Worm (Caenorhabditis elegans): ENCODE data around the gene ceh-99.

ceh-99 gene

ce11 chrII:12518809-12519344 is 904 bp upstream of the ceh-99 start, which contains the start of gene srh-70:
Gene srh-70 (minus strand): TSS chrII:12518859.
- TF ChIP-seq fos-1 (tag; optimal IDR thresholded peaks at IDR 0.05) (no peak), efl-3 (GFP tag; optimal IDR thresholded peaks at IDR 0.05) (no peak), alr-1 (tag; optimal IDR thresholded peaks at IDR 0.05; ENCODE audit: borderline replicate concordance) (no peak), aha-1 (tag; optimal IDR thresholded peaks at IDR 0.05) (no peak), dsc-1 (tag; optimal IDR thresholded peaks at IDR 0.05) (no peak), nhr-28 (tag; optimal IDR thresholded peaks at IDR 0.05) (no peak), C34B4.2 (tag; optimal IDR thresholded peaks at IDR 0.05) (no peak), ceh-8 (GFP tag; optimal IDR thresholded peaks at IDR 0.05) (no peak), vab-15 (tag; optimal IDR thresholded peaks at IDR 0.05) (no peak), mdl-1 (tag; optimal IDR thresholded peaks at IDR 0.05) (no peak), C16A3.4 (tag; optimal IDR thresholded peaks at IDR 0.05) (no peak), fkh-10 (GFP tag; optimal IDR thresholded peaks at IDR 0.05) (no peak), elt-2 (tag; optimal IDR thresholded peaks at IDR 0.05) (no peak), skn-1 (tag; optimal IDR thresholded peaks at IDR 0.05) (no peak), zag-1 (tag; optimal IDR thresholded peaks at IDR 0.05) (no peak)

- no peak for TF ChIP-seq nhr-19 (GFP tag; conservative IDR thresholded peaks at IDR 0.05)
- TF ChIP-seq mep-1 (tag; optimal IDR thresholded peaks at IDR 0.05) = no peak
- TF ChIP-seq tlp-1 (tag; optimal IDR thresholded peaks at IDR 0.05) = no peak
- TF ChIP-seq lsy-2 (tag; optimal IDR thresholded peaks at IDR 0.05) = no peak
- TF ChIP-seq nhr-11 (tag; optimal IDR thresholded peaks at IDR 0.05) = no peak
- TF ChIP-seq ztf-11 (tag; optimal IDR thresholded peaks at IDR 0.05) = no peak
- TF ChIP-seq snu-23 (GFP tag; optimal IDR thresholded peaks at IDR 0.05) = no peak
- TF ChIP-seq lin-14 (GFP tag; optimal IDR thresholded peaks at IDR 0.05) = no peak
- TF ChIP-seq hpl-2 (GFP tag; optimal IDR thresholded peaks at IDR 0.05) = no peak
- no peak for TF ChIP-seq nhr-77 (tag; optimal IDR thresholded peaks at IDR 0.05)
- no peak for TF ChIP-seq nhr-47 (tag; optimal IDR thresholded peaks at IDR 0.05)
- no peak for TF ChIP-seq jun-1 (tag; optimal IDR thresholded peaks at IDR 0.05)
Observed at ce11 chrII:12525526-12525925, 5.7 kb downstream of the ceh-99 start, which contains the start of gene srx-118. Gene srx-118 (plus strand): TSS chrII:12525826.

- TF ChIP-seq grh-1 (GFP tag; IDR thresholded peaks at IDR 0.05) = no peak
- no peak for TF ChIP-seq nhr-47 (tag; optimal IDR thresholded peaks at IDR 0.05)
- TF ChIP-seq ztf-11 (tag; optimal IDR thresholded peaks at IDR 0.05) = no peak
- no peak for TF ChIP-seq vab-15 (tag; optimal IDR thresholded peaks at IDR 0.05)
- no peak for TF ChIP-seq mef-2 (tag; optimal IDR thresholded peaks at IDR 0.05)
- no peak for TF ChIP-seq unc-98 (GFP tag; IDR thresholded peaks at IDR 0.05)
Observed at ce11 chrII:12527947-12528346, 8.2 kb downstream of the ceh-99 start, which contains the start of gene srx-119. Gene srx-119 (plus strand): TSS chrII:12528247.

ce11 chrII:12530958-12531357 is 11.2 kb downstream of the ceh-99 start, which contains the start of gene srx-120:
Gene srx-120 (plus strand): TSS chrII:12531258.
- TF ChIP-seq elt-3 (tag; optimal IDR thresholded peaks at IDR 0.05) (no peak), ztf-11 (tag; optimal IDR thresholded peaks at IDR 0.05) (no peak), unc-86 (tag; optimal IDR thresholded peaks at IDR 0.05) (no peak), ets-5 (GFP tag; IDR thresholded peaks at IDR 0.05) (no peak), unc-62 (GFP tag; optimal IDR thresholded peaks at IDR 0.05) (no peak), nhr-19 (GFP tag; conservative IDR thresholded peaks at IDR 0.05) (no peak), pax-3 (tag; optimal IDR thresholded peaks at IDR 0.05) (no peak)

ce11 chrII:12535297-12535803 is 15.6 kb downstream of the ceh-99 start, which contains the start of gene nimk-1:
Gene nimk-1 (plus strand): TSS chrII:12535753.
- TF ChIP-seq fkh-4 (tag; optimal IDR thresholded peaks at IDR 0.05; ENCODE audit: borderline replicate concordance) (no peak), tbx-2 (tag; optimal IDR thresholded peaks at IDR 0.05) (no peak), dsc-1 (tag; optimal IDR thresholded peaks at IDR 0.05) (peak; percentile 64), efl-3 (GFP tag; optimal IDR thresholded peaks at IDR 0.05) (no peak), nhr-237 (tag; optimal IDR thresholded peaks at IDR 0.05) (no peak), snpc-4 (tag; optimal IDR thresholded peaks at IDR 0.05) (no peak), C34B4.2 (tag; optimal IDR thresholded peaks at IDR 0.05) (no peak)

Measured in whole organism, L1 larva.